Fruit fly (Drosophila melanogaster) whole organism, embryonic: ENCODE data around the gene CG17801.

ENCODE experiments used
- ATbp ChIP-seq: fragments of 200-800 bp; sonication (Bioruptor generic); optimal IDR thresholded peaks from 2 replicates; lab custom pipeline; 2017; ENCODE audit warnings: missing biosample characterization, mild to moderate bottlenecking, missing genetic modification characterization, missing genetic modification reagents
- Atf3 ChIP-seq: fragments of 200-800 bp; sonication (Bioruptor generic); optimal IDR thresholded peaks from 3 replicates; lab custom pipeline; 2016; ENCODE audit warnings: missing biosample characterization, missing genetic modification characterization
- CG10147 ChIP-seq: fragments of 200-800 bp; sonication (Bioruptor generic); optimal IDR thresholded peaks from 2 replicates; lab custom pipeline; 2019; ENCODE audit warnings: missing biosample characterization, mild to moderate bottlenecking, missing genetic modification characterization, moderate library complexity
- CG10979 ChIP-seq: fragments of 200-800 bp; sonication (Bioruptor generic); optimal IDR thresholded peaks from 2 replicates; lab custom pipeline; 2018; ENCODE audit warnings: missing biosample characterization, mild to moderate bottlenecking, missing genetic modification characterization, moderate library complexity
- CG11696 ChIP-seq: fragments of 200-800 bp; sonication (Bioruptor generic); IDR thresholded peaks from 2 replicates; pipeline ENCODE4 v1.3.6; 2022; ENCODE audit warnings: missing biosample characterization, missing genetic modification characterization
- CG12236 ChIP-seq: fragments of 200-800 bp; sonication (Bioruptor generic); optimal IDR thresholded peaks from 2 replicates; lab custom pipeline; 2016; ENCODE audit warnings: missing biosample characterization, missing genetic modification characterization
- CG13123 ChIP-seq: fragments of 200-800 bp; sonication (Bioruptor generic); optimal IDR thresholded peaks from 2 replicates; lab custom pipeline; 2016; ENCODE audit warnings: missing biosample characterization, missing genetic modification characterization
- CG13287 ChIP-seq: fragments of 200-800 bp; sonication (Bioruptor generic); IDR thresholded peaks from 2 replicates; pipeline ENCODE4 v1.3.6; 2022; ENCODE audit warnings: missing biosample characterization, missing genetic modification characterization; ENCODE audit not compliant: partially characterized antibody
- CG13775 ChIP-seq: fragments of 200-800 bp; sonication (Bioruptor generic); optimal IDR thresholded peaks from 3 replicates; lab custom pipeline; 2017; ENCODE audit warnings: missing biosample characterization, mild to moderate bottlenecking, missing genetic modification characterization
- CG14441 ChIP-seq: fragments of 200-800 bp; sonication (Bioruptor generic); IDR thresholded peaks from 2 replicates; pipeline ENCODE4 v1.3.6; 2022; ENCODE audit warnings: missing biosample characterization, missing genetic modification characterization
- CG16779 ChIP-seq: fragments of 200-800 bp; sonication (Bioruptor generic); IDR thresholded peaks from 2 replicates; pipeline ENCODE4 v1.3.6; 2022; ENCODE audit warnings: missing biosample characterization, missing genetic modification characterization
- CG17802 ChIP-seq: fragments of 200-800 bp; sonication (Bioruptor generic); optimal IDR thresholded peaks from 2 replicates; lab custom pipeline; 2018; ENCODE audit warnings: missing biosample characterization, mild to moderate bottlenecking, missing genetic modification characterization, moderate library complexity
- CG18262 ChIP-seq: fragments of 200-800 bp; optimal IDR thresholded peaks from 3 replicates; lab custom pipeline; 2019; ENCODE audit warnings: missing biosample characterization, mild to moderate bottlenecking, missing genetic modification characterization, moderate library complexity
- CG2712 ChIP-seq: fragments of 200-800 bp; optimal IDR thresholded peaks from 3 replicates; lab custom pipeline; 2019; ENCODE audit warnings: missing biosample characterization, mild to moderate bottlenecking, missing genetic modification characterization, moderate library complexity
- CG2875 ChIP-seq: fragments of 200-800 bp; sonication (Bioruptor generic); optimal IDR thresholded peaks from 2 replicates; lab custom pipeline; 2017; ENCODE audit warnings: missing biosample characterization, mild to moderate bottlenecking, missing genetic modification characterization, missing genetic modification reagents
- CG31365 ChIP-seq: fragments of 200-800 bp; sonication (Bioruptor generic); optimal IDR thresholded peaks from 2 replicates; lab custom pipeline; 2018; ENCODE audit warnings: missing biosample characterization, mild to moderate bottlenecking, missing genetic modification characterization
- CG4282 ChIP-seq: fragments of 200-800 bp; sonication (Bioruptor generic); optimal IDR thresholded peaks from 2 replicates; lab custom pipeline; 2016; ENCODE audit warnings: missing biosample characterization, missing genetic modification characterization
- CG5245 ChIP-seq: fragments of 200-800 bp; sonication (Bioruptor generic); optimal IDR thresholded peaks from 3 replicates; lab custom pipeline; 2016; ENCODE audit warnings: missing biosample characterization, missing genetic modification characterization
- D ChIP-seq, 2 experiments: fragments of 200-800 bp in 1 of 2; fragments of >200 bp in 1 of 2; sonication (Bioruptor generic) in 1 of 2; optimal IDR thresholded peaks; 2 replicates in 1 of 2; 3 replicates in 1 of 2; lab custom pipeline; 2017; ENCODE audit warnings: mild to moderate bottlenecking in 1 of 2, missing biosample characterization in 1 of 2, missing genetic modification characterization in 1 of 2, missing genetic modification reagents in 1 of 2
- Dbx ChIP-seq: fragments of 200-800 bp; sonication (Bioruptor generic); IDR thresholded peaks from 3 replicates; pipeline ENCODE4 v1.3.6; 2022; ENCODE audit warnings: missing biosample characterization, missing genetic modification characterization
- Drgx ChIP-seq: fragments of 200-800 bp; sonication (Bioruptor generic); IDR thresholded peaks from 2 replicates; pipeline ENCODE4 v1.3.6; 2022; ENCODE audit warnings: missing biosample characterization, missing genetic modification characterization
- Ets65A ChIP-seq: fragments of 200-800 bp; sonication (Bioruptor generic); peaks from one replicate; lab custom pipeline; 2016; ENCODE audit warnings: missing biosample characterization, missing genetic modification characterization
- Hr3 ChIP-seq: fragments of 200-800 bp; sonication (Bioruptor generic); optimal IDR thresholded peaks from 3 replicates; lab custom pipeline; 2016; ENCODE audit warnings: missing biosample characterization, missing genetic modification characterization
- Hr78 ChIP-seq, 2 experiments: fragments of 200-800 bp in 1 of 2; fragments of >200 bp in 1 of 2; sonication (Bioruptor generic) in 1 of 2; optimal IDR thresholded peaks; 2 replicates each; lab custom pipeline; 2017 to 2019; ENCODE audit warnings: missing biosample characterization in 2 of 2, missing genetic modification characterization in 2 of 2, mild to moderate bottlenecking in 1 of 2, moderate library complexity in 1 of 2
- Med ChIP-seq: fragments of 200-800 bp; sonication (Bioruptor generic); peaks from one replicate; lab custom pipeline; 2016; ENCODE audit warnings: missing biosample characterization, missing genetic modification characterization, mild to moderate bottlenecking, inconsistent platforms, moderate library complexity
- Scr ChIP-seq: fragments of 200-800 bp; sonication (Bioruptor generic); IDR thresholded peaks from 2 replicates; pipeline ENCODE4 v1.3.6; 2022; ENCODE audit warnings: missing biosample characterization, missing genetic modification characterization; ENCODE audit not compliant: partially characterized antibody
- Tbp ChIP-seq: fragments of >200 bp; optimal IDR thresholded peaks from 2 replicates; lab custom pipeline; 2018; ENCODE audit warnings: missing biosample characterization, missing genetic modification characterization
- Vsx1 ChIP-seq: fragments of 200-800 bp; sonication (Bioruptor generic); optimal IDR thresholded peaks from 2 replicates; lab custom pipeline; 2017; ENCODE audit warnings: missing biosample characterization, mild to moderate bottlenecking, missing genetic modification characterization, missing genetic modification reagents
- Xrp1 ChIP-seq: fragments of 200-800 bp; sonication (Bioruptor generic); IDR thresholded peaks from 2 replicates; pipeline ENCODE4 v1.3.6; 2022; ENCODE audit warnings: missing biosample characterization, missing genetic modification characterization
- ab ChIP-seq: fragments of 200-800 bp; sonication (Bioruptor generic); optimal IDR thresholded peaks from 2 replicates; lab custom pipeline; 2016; ENCODE audit warnings: missing biosample characterization, missing genetic modification characterization
- caup ChIP-seq: fragments of 200-800 bp; sonication (Bioruptor generic); optimal IDR thresholded peaks from 3 replicates; lab custom pipeline; 2017; ENCODE audit warnings: missing biosample characterization, mild to moderate bottlenecking, missing genetic modification characterization, moderate library complexity; ENCODE audit not compliant: severe bottlenecking
- disco-r ChIP-seq: fragments of 200-800 bp; sonication (Bioruptor generic); optimal IDR thresholded peaks from 2 replicates; lab custom pipeline; 2016; ENCODE audit warnings: missing biosample characterization, missing genetic modification characterization
- dm ChIP-seq: fragments of 200-800 bp; sonication (Bioruptor generic); optimal IDR thresholded peaks from 3 replicates; lab custom pipeline; 2016; ENCODE audit warnings: missing biosample characterization, missing genetic modification characterization
- fu2 ChIP-seq: fragments of 200-800 bp; sonication (Bioruptor generic); optimal IDR thresholded peaks from 2 replicates; lab custom pipeline; 2016; ENCODE audit warnings: missing biosample characterization, missing genetic modification characterization
- klu ChIP-seq: fragments of 200-800 bp; sonication (Bioruptor generic); IDR thresholded peaks from 2 replicates; pipeline ENCODE4 v1.3.6; 2022; ENCODE audit warnings: missing biosample characterization, missing genetic modification characterization
- lov ChIP-seq, 2 experiments: fragments of 200-800 bp in 1 of 2; fragments of >200 bp in 1 of 2; sonication (Bioruptor generic) in 1 of 2; IDR thresholded peaks in 1 of 2; optimal IDR thresholded peaks in 1 of 2; 2 replicates in 1 of 2; 3 replicates in 1 of 2; pipeline versions ENCODE4 v1.3.6 to Lab custom; 2017 to 2022; ENCODE audit warnings: missing biosample characterization in 1 of 2, missing genetic modification characterization in 1 of 2
- luna ChIP-seq: fragments of 200-800 bp; sonication (Bioruptor generic); optimal IDR thresholded peaks from 2 replicates; lab custom pipeline; 2016; ENCODE audit warnings: missing biosample characterization, missing genetic modification characterization
- nmo ChIP-seq: fragments of 200-800 bp; sonication (Bioruptor generic); optimal IDR thresholded peaks from 2 replicates; lab custom pipeline; 2018; ENCODE audit warnings: missing biosample characterization, mild to moderate bottlenecking, missing genetic modification characterization, moderate library complexity
- onecut ChIP-seq: fragments of 200-800 bp; sonication (Bioruptor generic); IDR thresholded peaks from 2 replicates; pipeline ENCODE4 v1.3.6; 2022; ENCODE audit warnings: missing biosample characterization, missing genetic modification characterization
- org-1 ChIP-seq: fragments of 200-800 bp; sonication (Bioruptor generic); optimal IDR thresholded peaks from 2 replicates; lab custom pipeline; 2017; ENCODE audit warnings: missing biosample characterization, missing genetic modification characterization
- phol ChIP-seq: fragments of 200-800 bp; sonication (Bioruptor generic); optimal IDR thresholded peaks from 3 replicates; lab custom pipeline; 2018; ENCODE audit warnings: missing biosample characterization, mild to moderate bottlenecking, missing genetic modification characterization, moderate library complexity
- pita ChIP-seq: fragments of 200-800 bp; sonication (Bioruptor generic); optimal IDR thresholded peaks from 2 replicates; lab custom pipeline; 2017; ENCODE audit warnings: missing biosample characterization, mild to moderate bottlenecking, missing genetic modification characterization
- pzg ChIP-seq: fragments of 200-800 bp; sonication (Bioruptor generic); optimal IDR thresholded peaks from 3 replicates; lab custom pipeline; 2018; ENCODE audit warnings: missing biosample characterization, mild to moderate bottlenecking, missing genetic modification characterization, moderate library complexity
- sob ChIP-seq: fragments of 200-800 bp; sonication (Bioruptor generic); IDR thresholded peaks from 2 replicates; pipeline ENCODE4 v1.3.6; 2022; ENCODE audit warnings: missing biosample characterization, missing genetic modification characterization
- trem ChIP-seq: fragments of 200-800 bp; optimal IDR thresholded peaks from 3 replicates; lab custom pipeline; 2019; ENCODE audit warnings: missing biosample characterization, mild to moderate bottlenecking, missing genetic modification characterization, moderate library complexity
- trh ChIP-seq: fragments of 200-800 bp; sonication (Bioruptor generic); optimal IDR thresholded peaks from 2 replicates; lab custom pipeline; 2016; ENCODE audit warnings: missing biosample characterization, missing genetic modification characterization
- vfl ChIP-seq: fragments of 200-800 bp; sonication (Bioruptor generic); optimal IDR thresholded peaks from 2 replicates; lab custom pipeline; 2016; ENCODE audit warnings: missing biosample characterization, missing genetic modification characterization
- wek ChIP-seq: fragments of 200-800 bp; sonication (Bioruptor generic); optimal IDR thresholded peaks from 3 replicates; lab custom pipeline; 2018; ENCODE audit warnings: missing biosample characterization, mild to moderate bottlenecking, missing genetic modification characterization, moderate library complexity
- z ChIP-seq: fragments of 200-800 bp; sonication (Bioruptor generic); IDR thresholded peaks from 3 replicates; pipeline ENCODE4 v1.3.6; 2022; ENCODE audit warnings: missing biosample characterization, missing genetic modification characterization

The CG17801 gene

DNA sequence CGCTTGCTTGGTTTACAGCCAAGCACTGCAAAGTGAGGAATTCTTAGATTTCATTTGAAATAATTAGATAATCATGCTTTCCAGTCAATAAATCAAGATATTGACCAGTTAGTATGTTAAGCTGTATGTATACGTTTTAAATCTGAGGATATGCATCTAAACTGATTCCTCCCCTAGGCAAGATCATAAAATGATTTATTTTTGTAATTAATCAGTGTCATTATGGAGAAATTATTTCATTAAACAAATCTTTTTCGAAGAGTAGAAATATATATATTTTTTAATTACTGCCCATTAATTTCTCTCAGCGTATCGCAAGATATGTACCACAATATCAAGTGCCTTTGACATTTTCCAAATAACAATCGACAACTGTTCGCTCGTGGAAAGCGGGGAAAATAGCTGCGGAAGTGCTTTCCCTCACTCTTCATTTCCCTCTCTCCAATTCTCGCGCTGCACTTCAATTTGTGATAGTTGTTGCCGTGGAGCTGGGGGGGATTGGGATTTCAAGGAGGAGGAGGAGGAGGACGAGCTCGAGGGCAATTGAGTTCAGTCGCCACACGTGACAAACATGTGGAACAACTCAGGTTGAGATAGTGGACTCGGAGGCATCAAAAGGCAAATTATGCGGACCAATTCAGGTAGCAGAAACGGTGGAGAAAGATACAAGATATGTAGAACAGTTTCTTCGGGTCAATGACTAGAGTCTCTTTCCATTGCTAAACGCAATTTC lies 7.5 kb upstream of the CG17801 start (continued):
- no peak for TF ChIP-seq Scr (GFP tag; lab: Robert Waterston, UW)
- TF ChIP-seq ATbp: no peak
- peak; percentile 52 for TF ChIP-seq CG10979 (tag; lab: Kevin White, UChicago)
- TF ChIP-seq D (optimal IDR thresholded peaks at IDR 0.05; lab: Kevin White, UChicago): no peak
- TF ChIP-seq D (GFP tag; optimal IDR thresholded peaks at IDR 0.05; lab: Kevin White, UChicago): peak; percentile 34
- TF ChIP-seq CG2875 (GFP tag; lab: Kevin White, UChicago): peak; percentile 15
- TF ChIP-seq ab: no peak
- TF ChIP-seq CG5245 (GFP tag; lab: Kevin White, UChicago): no peak
- TF ChIP-seq Drgx (GFP tag; lab: Robert Waterston, UW): 0 out of 2 replicates have a peak, but pooled peaks have one; percentile 36
- TF ChIP-seq pita (GFP tag; lab: Kevin White, UChicago): no peak
- peak; percentile 66 for TF ChIP-seq CG2712 (tag; lab: Kevin White, UChicago)
- TF ChIP-seq nmo (GFP tag; lab: Kevin White, UChicago): peak; percentile 24
- TF ChIP-seq Xrp1 (GFP tag; lab: Robert Waterston, UW): peak; percentile 39; the same call in 1 of the 2 replicates
- TF ChIP-seq CG4282: no peak
- TF ChIP-seq Hr78 (GFP tag; optimal IDR thresholded peaks at IDR 0.05; lab: Kevin White, UChicago): no peak
- TF ChIP-seq CG31365 (tag; lab: Kevin White, UChicago): no peak
- TF ChIP-seq Atf3 (GFP tag; lab: Kevin White, UChicago): no peak
- TF ChIP-seq z (GFP tag; lab: Robert Waterston, UW): no peak
- no peak for TF ChIP-seq wek
- TF ChIP-seq phol: peak; percentile 33
- no peak for TF ChIP-seq dm (GFP tag; lab: Kevin White, UChicago)
- peak; percentile 77 for TF ChIP-seq CG18262
- no peak for TF ChIP-seq CG11696 (GFP tag; lab: Robert Waterston, UW)

DNA sequence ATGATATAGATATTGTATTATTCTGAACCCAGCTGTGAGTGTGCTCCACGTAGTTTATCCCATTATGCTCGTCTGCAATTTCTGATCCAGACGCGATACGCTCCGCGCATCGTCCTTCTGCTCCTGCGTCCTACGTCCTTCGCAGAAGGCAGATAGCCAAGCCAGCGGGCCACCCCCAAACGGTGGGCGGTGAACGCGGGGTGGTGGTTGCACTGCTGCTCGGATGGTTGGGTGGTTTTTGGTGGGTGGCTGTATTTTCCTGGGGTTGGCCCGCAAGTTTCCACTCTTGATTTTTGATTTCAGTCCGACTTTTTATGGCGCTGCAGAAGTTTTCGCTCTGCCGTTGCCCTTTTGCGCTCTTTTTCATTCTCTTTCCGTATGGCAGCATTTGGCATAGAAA lies 5.6 kb upstream of the CG17801 start:
- TF ChIP-seq vfl (GFP tag; lab: Kevin White, UChicago) (no peak), luna (GFP tag; lab: Kevin White, UChicago) (no peak), onecut (GFP tag; lab: Robert Waterston, UW) (no peak), CG13287 (GFP tag; lab: Robert Waterston, UW) (no peak), Dbx (GFP tag; lab: Robert Waterston, UW) (peak; percentile 20; the same call in 1 of the 3 replicates), Med (no peak), Hr3 (GFP tag; lab: Kevin White, UChicago) (no peak), Xrp1 (GFP tag; lab: Robert Waterston, UW) (no peak), Tbp (no peak), disco-r (GFP tag; lab: Kevin White, UChicago) (no peak), CG13123 (no peak), CG12236 (GFP tag; lab: Kevin White, UChicago) (no peak), CG10147 (no peak), CG13775 (GFP tag; lab: Kevin White, UChicago) (no peak), trem (tag; lab: Kevin White, UChicago) (no peak), Vsx1 (GFP tag; lab: Kevin White, UChicago) (no peak), lov (optimal IDR thresholded peaks at IDR 0.05; lab: Kevin White, UChicago) (no peak), lov (GFP tag; IDR thresholded peaks at IDR 0.05; lab: Robert Waterston, UW) (no peak), sob (GFP tag; lab: Robert Waterston, UW) (0 out of 2 replicates have a peak, but pooled peaks have one; percentile 13), pzg (GFP tag; lab: Kevin White, UChicago) (no peak), CG16779 (GFP tag; lab: Robert Waterston, UW) (0 out of 2 replicates have a peak, but pooled peaks have one; percentile 5), org-1 (no peak), caup (no peak), klu (GFP tag; lab: Robert Waterston, UW) (no peak), CG14441 (no peak), fu2 (GFP tag; lab: Kevin White, UChicago) (no peak), Ets65A (no peak), trh (no peak), CG17802 (tag; lab: Kevin White, UChicago) (no peak)
